Worm (Caenorhabditis elegans): Measurements from ENCODE around the gene nhr-10.

DNA sequence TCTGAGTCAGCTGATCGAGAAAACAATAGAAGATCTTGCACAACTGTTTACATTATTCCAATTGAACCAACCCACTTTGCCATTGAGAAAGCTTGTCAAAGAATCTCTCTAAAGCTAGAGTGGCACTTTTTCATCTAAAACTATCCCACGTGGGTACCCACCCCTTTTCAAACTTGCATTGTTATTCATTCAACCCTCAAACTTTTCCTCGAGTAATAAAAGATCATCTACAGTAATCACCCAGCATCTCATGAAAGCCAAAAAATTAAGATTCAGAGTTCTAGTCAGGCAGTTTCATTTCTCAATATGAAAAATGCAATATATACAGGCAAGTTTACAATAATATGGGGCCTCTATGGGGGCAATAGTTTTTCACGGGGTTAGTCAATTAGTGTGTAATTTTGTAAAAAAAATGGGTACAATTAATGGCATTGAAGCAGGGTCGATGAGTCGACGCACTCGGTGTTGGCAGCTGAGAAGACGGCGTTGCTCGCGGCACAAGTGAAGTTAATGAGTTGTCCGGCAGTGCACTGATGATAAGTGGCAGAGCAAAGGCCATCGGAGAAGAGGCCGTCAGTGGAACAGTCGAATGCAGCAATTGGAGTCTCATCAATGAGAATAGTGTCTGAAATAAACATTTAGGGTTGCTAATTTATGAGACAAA, 13.3 kb downstream of the nhr-10 start:
- TF ChIP-seq elt-3 (tag; optimal IDR thresholded peaks at IDR 0.05) (no peak), fos-1 (tag; optimal IDR thresholded peaks at IDR 0.05) (no peak), nhr-237 (tag; optimal IDR thresholded peaks at IDR 0.05) (no peak), nhr-71 (tag; optimal IDR thresholded peaks at IDR 0.05) (no peak), nhr-20 (tag; optimal IDR thresholded peaks at IDR 0.05) (no peak), nhr-76 (tag; optimal IDR thresholded peaks at IDR 0.05) (no peak), nhr-12 (tag; optimal IDR thresholded peaks at IDR 0.05) (no peak), mdl-1 (tag; optimal IDR thresholded peaks at IDR 0.05) (no peak), ceh-63 (GFP tag; optimal IDR thresholded peaks at IDR 0.05) (no peak), dpl-1 (GFP tag; optimal IDR thresholded peaks at IDR 0.05) (no peak), nhr-90 (tag; optimal IDR thresholded peaks at IDR 0.05; ENCODE audit: poor library complexity) (no peak)
